Worm (Caenorhabditis elegans): Measurements from ENCODE around the gene imph-1.

The imph-1 gene

ce11 chrIII:4595771-4596227 is 42.4 kb downstream of the imph-1 start, which contains the start of gene asb-1:
asb-1 (minus strand) TSS chrIII:4595821.
- no peak for TF ChIP-seq nhr-76 (tag; optimal IDR thresholded peaks at IDR 0.05)
- no peak for TF ChIP-seq mab-5 (tag; optimal IDR thresholded peaks at IDR 0.05)
- TF ChIP-seq lin-32 (GFP tag; optimal IDR thresholded peaks at IDR 0.05) = no peak
- TF ChIP-seq snpc-4 (tag; optimal IDR thresholded peaks at IDR 0.05) = no peak
- no peak for TF ChIP-seq ztf-11 (tag; optimal IDR thresholded peaks at IDR 0.05)
- no peak for TF ChIP-seq nhr-237 (tag; optimal IDR thresholded peaks at IDR 0.05)
- TF ChIP-seq M03D4.4 (tag; optimal IDR thresholded peaks at IDR 0.05) = no peak
- TF ChIP-seq hlh-1 (tag; optimal IDR thresholded peaks at IDR 0.05) = no peak
- TF ChIP-seq mls-2 (tag; optimal IDR thresholded peaks at IDR 0.05) = no peak
- no peak for TF ChIP-seq cnd-1 (tag; optimal IDR thresholded peaks at IDR 0.05)

- peak; percentile 63 for TF ChIP-seq unc-62 (GFP tag; optimal IDR thresholded peaks at IDR 0.05)
- no peak for TF ChIP-seq bed-3 (GFP tag; optimal IDR thresholded peaks at IDR 0.05)
- no peak for TF ChIP-seq lin-13 (tag; optimal IDR thresholded peaks at IDR 0.05)
- no peak for TF ChIP-seq ces-1 (GFP tag; optimal IDR thresholded peaks at IDR 0.05)
- no peak for TF ChIP-seq flh-1 (GFP tag; optimal IDR thresholded peaks at IDR 0.05)
- no peak for TF ChIP-seq snpc-4 (tag; optimal IDR thresholded peaks at IDR 0.05)
- peak; percentile 47 for TF ChIP-seq elt-3 (tag; optimal IDR thresholded peaks at IDR 0.05)
- no peak for TF ChIP-seq drap-1 (GFP tag; optimal IDR thresholded peaks at IDR 0.05)
- TF ChIP-seq elt-1 (tag; optimal IDR thresholded peaks at IDR 0.05; ENCODE audit: borderline replicate concordance, insufficient read depth) = peak; percentile 29
- no peak for TF ChIP-seq cnd-1 (tag; optimal IDR thresholded peaks at IDR 0.05)
- no peak for TF ChIP-seq mab-5 (tag; optimal IDR thresholded peaks at IDR 0.05)
- no peak for TF ChIP-seq sptf-1 (tag; optimal IDR thresholded peaks at IDR 0.05)
- TF ChIP-seq ceh-43 (GFP tag; optimal IDR thresholded peaks at IDR 0.05) = no peak
- TF ChIP-seq pha-4 (tag; optimal IDR thresholded peaks at IDR 0.05) = no peak
These were observed 46.8 kb downstream of the imph-1 start, which contains the start of gene mab-21 for ce11 chrIII:4600139-4600762. mab-21 (plus strand) TSS chrIII:4600753.

DNA sequence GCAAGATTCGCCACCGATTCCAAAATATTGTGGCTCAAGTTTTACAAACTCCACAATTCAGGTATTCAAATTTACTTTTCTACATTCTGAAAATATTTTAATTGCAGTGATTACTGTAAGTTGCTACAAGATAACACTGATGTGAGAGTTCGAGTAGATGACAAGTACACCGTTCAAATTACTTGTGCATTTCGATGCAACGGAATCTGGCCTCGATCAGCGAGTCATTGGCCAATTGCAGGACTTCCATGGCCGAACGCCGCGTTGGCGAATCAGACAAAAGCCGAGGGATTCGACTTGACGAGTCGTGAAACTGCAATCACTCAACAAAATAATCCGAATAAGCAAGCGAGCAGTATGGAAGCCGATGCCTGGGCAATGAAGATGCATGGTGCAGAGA is 47.9 kb downstream of the imph-1 start:
- TF ChIP-seq nhr-12 (tag; optimal IDR thresholded peaks at IDR 0.05) = no peak
- no peak for TF ChIP-seq tbx-8 (GFP tag; optimal IDR thresholded peaks at IDR 0.05)
- no peak for TF ChIP-seq ces-1 (GFP tag; optimal IDR thresholded peaks at IDR 0.05)
- no peak for TF ChIP-seq lin-13 (tag; optimal IDR thresholded peaks at IDR 0.05)
- no peak for TF ChIP-seq lin-32 (GFP tag; optimal IDR thresholded peaks at IDR 0.05)
- no peak for TF ChIP-seq ceh-43 (GFP tag; optimal IDR thresholded peaks at IDR 0.05)
- no peak for TF ChIP-seq mls-2 (tag; optimal IDR thresholded peaks at IDR 0.05)
- no peak for TF ChIP-seq ham-2 (GFP tag; optimal IDR thresholded peaks at IDR 0.05)
- no peak for TF ChIP-seq snpc-4 (tag; optimal IDR thresholded peaks at IDR 0.05)
- TF ChIP-seq M03D4.4 (tag; optimal IDR thresholded peaks at IDR 0.05) = no peak
- TF ChIP-seq nhr-76 (tag; optimal IDR thresholded peaks at IDR 0.05) = no peak
- TF ChIP-seq mab-5 (tag; optimal IDR thresholded peaks at IDR 0.05) = no peak

- no peak for TF ChIP-seq ces-1 (GFP tag; optimal IDR thresholded peaks at IDR 0.05)
- TF ChIP-seq cnd-1 (tag; optimal IDR thresholded peaks at IDR 0.05) = no peak
These were observed 50.4 kb downstream of the imph-1 start for ce11 chrIII:4603837-4604236.

All from whole organism, mixed stage, embryonic.